Worm (Caenorhabditis elegans): ENCODE measurements around the gene Y75B8A.8.

DNA sequence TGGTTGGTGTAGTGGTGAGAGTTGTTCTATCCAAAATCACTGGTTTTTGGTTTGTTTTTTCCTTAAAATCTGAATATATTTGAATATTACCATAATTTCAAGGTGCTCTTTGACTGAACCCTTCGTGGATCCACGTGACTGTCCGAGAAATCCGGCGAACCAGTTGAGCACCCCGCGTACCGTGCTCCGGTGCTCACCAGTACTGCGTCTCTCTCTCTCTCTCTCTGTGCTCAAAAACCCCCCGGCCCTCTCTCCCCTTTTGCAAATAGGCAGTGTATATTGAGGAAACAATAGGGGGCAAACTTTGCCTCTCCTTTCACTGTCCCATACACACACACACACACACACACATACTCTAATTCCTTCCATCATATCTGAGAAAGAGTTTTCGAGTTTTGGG lies 10.6 kb upstream of the Y75B8A.8 start:
- TF ChIP-seq ama-1 (optimal IDR thresholded peaks at IDR 0.05) (no peak), ceh-13 (GFP tag; optimal IDR thresholded peaks at IDR 0.05) (no peak), sea-1 (GFP tag; conservative IDR thresholded peaks at IDR 0.05) (no peak), flt-1 (GFP tag; IDR thresholded peaks at IDR 0.05) (no peak), scrt-1 (GFP tag; IDR thresholded peaks at IDR 0.05) (no peak), hnd-1 (tag; optimal IDR thresholded peaks at IDR 0.05) (no peak), hmbx-1 (tag; optimal IDR thresholded peaks at IDR 0.05) (no peak), tbx-11 (GFP tag; IDR thresholded peaks at IDR 0.05) (no peak), ets-7 (tag; optimal IDR thresholded peaks at IDR 0.05) (no peak), tra-4 (tag; optimal IDR thresholded peaks at IDR 0.05) (no peak)

All from whole organism, early embryonic.